Worm (Caenorhabditis elegans): ENCODE measurements around the gene tbc-12.

DNA sequence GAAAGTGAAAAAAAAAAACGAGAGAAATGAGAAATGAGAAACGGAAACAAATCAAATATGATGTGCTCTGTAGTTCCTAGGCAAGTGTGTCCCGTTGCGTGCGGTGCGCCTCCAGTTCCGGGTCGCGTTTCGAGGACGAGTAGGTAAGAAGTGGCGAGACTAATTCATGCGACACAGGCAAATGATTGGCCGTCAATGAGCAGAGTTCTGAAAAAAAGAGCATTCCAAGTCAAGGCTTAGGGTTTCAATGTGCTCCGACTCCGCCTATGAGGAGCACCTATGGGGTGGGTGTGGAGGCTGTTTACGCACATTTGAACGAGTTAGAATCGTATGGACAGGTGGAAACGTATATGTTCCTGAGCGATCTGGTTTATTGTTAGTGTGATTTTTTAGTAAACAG is 11.1 kb upstream of the tbc-12 start:
- TF ChIP-seq tab-1 (GFP tag; IDR thresholded peaks at IDR 0.05), result no peak
- TF ChIP-seq med-1 (GFP tag; optimal IDR thresholded peaks at IDR 0.05; ENCODE audit: insufficient read depth), result no peak
- TF ChIP-seq flt-1 (GFP tag; IDR thresholded peaks at IDR 0.05), result no peak
- no peak for TF ChIP-seq T22C8.4 (GFP tag; IDR thresholded peaks at IDR 0.05)
- no peak for TF ChIP-seq ztf-29 (GFP tag; IDR thresholded peaks at IDR 0.05)

All from whole organism, midembryonic.